Worm (Caenorhabditis elegans) whole organism, young adult: ENCODE measurements around the gene K04A8.19.

ENCODE experiments used
- B0019.2 ChIP-seq: fragments of 200-800 bp; sonication (Bioruptor generic); conservative IDR thresholded peaks from 2 replicates; pipeline ENCODE4 v1.3.6; 2022; ENCODE audit warnings: missing genetic modification reagents, missing genetic modification characterization, missing compliant biosample characterization
- B0035.1 ChIP-seq: sonication (generic microtip); optimal IDR thresholded peaks from 2 replicates; lab custom pipeline; 2016; ENCODE audit warnings: missing genetic modification characterization, mild to moderate bottlenecking, missing compliant biosample characterization, missing genotype, missing genetic modification reagents
- B0336.3 ChIP-seq: fragments of 200-800 bp; sonication (Bioruptor generic); IDR thresholded peaks from 2 replicates; pipeline ENCODE4 v1.3.6; 2022; ENCODE audit warnings: missing genetic modification characterization, missing compliant biosample characterization
- C06A6.2 ChIP-seq: fragments of 200-800 bp; sonication (Bioruptor generic); conservative IDR thresholded peaks from 2 replicates; pipeline ENCODE4 v1.3.6; 2022; ENCODE audit warnings: missing genetic modification characterization, missing compliant biosample characterization
- F33H1.4 ChIP-seq: fragments of 200-800 bp; sonication (Bioruptor generic); IDR thresholded peaks from 2 replicates; pipeline ENCODE4 v1.3.6; 2022; ENCODE audit warnings: missing genetic modification reagents, missing genetic modification characterization, missing compliant biosample characterization
- F37B4.10 ChIP-seq: fragments of 200-800 bp; sonication (Bioruptor generic); IDR thresholded peaks from 2 replicates; pipeline ENCODE4 v1.3.6; 2022; ENCODE audit warnings: missing genetic modification characterization, missing compliant biosample characterization
- F55B11.4 ChIP-seq: sonication (generic microtip); optimal IDR thresholded peaks from 2 replicates; lab custom pipeline; 2016; ENCODE audit warnings: missing compliant biosample characterization, missing genetic modification characterization, borderline replicate concordance; ENCODE audit not compliant: insufficient read depth
- F57A8.1 ChIP-seq: fragments of 200-800 bp; sonication (Bioruptor generic); optimal IDR thresholded peaks from 2 replicates; lab custom pipeline; 2018; ENCODE audit warnings: mild to moderate bottlenecking, missing genetic modification characterization, moderate library complexity, missing compliant biosample characterization
- Y53F4B.3 ChIP-seq: fragments of 200-800 bp; sonication (Bioruptor generic); IDR thresholded peaks from 2 replicates; pipeline ENCODE4 v1.3.6; 2022; ENCODE audit warnings: missing genetic modification reagents, missing genetic modification characterization, missing compliant biosample characterization
- Y67H2A.10 ChIP-seq: fragments of 200-800 bp; sonication (Bioruptor generic); conservative IDR thresholded peaks from 2 replicates; pipeline ENCODE4 v1.3.6; 2022; ENCODE audit warnings: missing genetic modification reagents, missing genetic modification characterization, missing compliant biosample characterization
- Y95B8A.8 ChIP-seq: fragments of 200-800 bp; sonication (Bioruptor generic); IDR thresholded peaks from 2 replicates; pipeline ENCODE4 v1.3.6; 2022; ENCODE audit warnings: missing genetic modification reagents, missing genetic modification characterization, missing compliant biosample characterization
- aptf-2 ChIP-seq: fragments of 200-800 bp; sonication (Bioruptor generic); conservative IDR thresholded peaks from 2 replicates; pipeline ENCODE4 v1.3.6; 2022; ENCODE audit warnings: missing genetic modification reagents, missing genetic modification characterization, missing compliant biosample characterization
- aptf-3 ChIP-seq: fragments of 200-800 bp; sonication (Bioruptor generic); IDR thresholded peaks from 2 replicates; pipeline ENCODE4 v1.3.6; 2022; ENCODE audit warnings: missing genetic modification characterization, missing compliant biosample characterization
- attf-6 ChIP-seq: fragments of 200-800 bp; sonication (Bioruptor generic); IDR thresholded peaks from 2 replicates; pipeline ENCODE4 v1.3.6; 2022; ENCODE audit warnings: missing genetic modification reagents, missing genetic modification characterization, missing compliant biosample characterization
- bed-2 ChIP-seq: fragments of 200-800 bp; sonication (Bioruptor generic); IDR thresholded peaks from 2 replicates; pipeline ENCODE4 v1.3.6; 2022; ENCODE audit warnings: missing genetic modification reagents, missing genetic modification characterization, missing compliant biosample characterization
- cebp-1 ChIP-seq, 2 experiments: fragments of 200-800 bp in 1 of 2; sonication (Bioruptor generic) in 1 of 2; sonication (generic microtip) in 1 of 2; IDR thresholded peaks in 1 of 2; optimal IDR thresholded peaks in 1 of 2; 2 replicates each; pipeline versions ENCODE4 v1.3.6 to Lab custom; 2017 to 2022; ENCODE audit warnings: missing compliant biosample characterization in 2 of 2, missing genetic modification characterization in 2 of 2, mild to moderate bottlenecking in 1 of 2, missing genetic modification reagents in 1 of 2, moderate library complexity in 1 of 2
- ceh-40 ChIP-seq: fragments of 200-800 bp; sonication (Bioruptor generic); IDR thresholded peaks from 2 replicates; pipeline ENCODE4 v1.3.6; 2022; ENCODE audit warnings: missing genetic modification characterization, missing compliant biosample characterization
- die-1 ChIP-seq: sonication (generic microtip); optimal IDR thresholded peaks from 2 replicates; lab custom pipeline; 2016; ENCODE audit warnings: missing genotype, mild to moderate bottlenecking, missing genetic modification characterization, missing compliant biosample characterization
- dox-1 ChIP-seq: fragments of 200-800 bp; sonication (Bioruptor generic); IDR thresholded peaks from 2 replicates; pipeline ENCODE4 v1.3.6; 2022; ENCODE audit warnings: missing genetic modification reagents, missing genetic modification characterization, missing compliant biosample characterization
- dpff-1 ChIP-seq: sonication (generic microtip); optimal IDR thresholded peaks from 2 replicates; lab custom pipeline; 2017; ENCODE audit warnings: mild to moderate bottlenecking, missing genetic modification characterization, missing compliant biosample characterization
- efl-1 ChIP-seq: fragments of 150-350 bp; optimal IDR thresholded peaks from 2 replicates; lab custom pipeline; 2014; ENCODE audit warnings: missing biosample characterization, missing genetic modification reagents, missing genetic modification characterization
- egl-44 ChIP-seq: fragments of 200-800 bp; sonication (Bioruptor generic); IDR thresholded peaks from 2 replicates; pipeline ENCODE4 v1.3.6; 2022; ENCODE audit warnings: missing genetic modification reagents, missing genetic modification characterization, missing compliant biosample characterization
- ets-4 ChIP-seq: fragments of 200-800 bp; sonication (Bioruptor generic); optimal IDR thresholded peaks from 2 replicates; lab custom pipeline; 2018; ENCODE audit warnings: mild to moderate bottlenecking, missing genetic modification characterization, missing compliant biosample characterization
- fkh-3 ChIP-seq: sonication (generic microtip); optimal IDR thresholded peaks from 2 replicates; lab custom pipeline; 2016; ENCODE audit warnings: mild to moderate bottlenecking, missing genetic modification characterization, missing compliant biosample characterization
- him-1 ChIP-seq: sonication (generic microtip); optimal IDR thresholded peaks from 2 replicates; lab custom pipeline; 2016; ENCODE audit warnings: missing genotype, missing genetic modification reagents, missing genetic modification characterization, missing compliant biosample characterization
- hlh-26 ChIP-seq: fragments of 200-800 bp; sonication (Bioruptor generic); conservative IDR thresholded peaks from 2 replicates; pipeline ENCODE4 v1.3.6; 2022; ENCODE audit warnings: missing genetic modification reagents, missing genetic modification characterization, missing compliant biosample characterization
- hmg-20 ChIP-seq: fragments of 200-800 bp; sonication (Bioruptor generic); IDR thresholded peaks from 2 replicates; pipeline ENCODE4 v1.3.6; 2022; ENCODE audit warnings: missing genetic modification reagents, missing genetic modification characterization, missing compliant biosample characterization
- let-607 ChIP-seq, 2 experiments: fragments of 200-800 bp in 1 of 2; sonication (Bioruptor generic) in 1 of 2; sonication (generic microtip) in 1 of 2; optimal IDR thresholded peaks; 2 replicates each; lab custom pipeline; 2016 to 2018; ENCODE audit warnings: mild to moderate bottlenecking in 2 of 2, missing compliant biosample characterization in 2 of 2, missing genetic modification characterization in 2 of 2, moderate library complexity in 2 of 2, missing genotype in 1 of 2
- lin-26 ChIP-seq: fragments of 200-800 bp; sonication (Bioruptor generic); IDR thresholded peaks from 2 replicates; pipeline ENCODE4 v1.3.6; 2022; ENCODE audit warnings: missing genetic modification reagents, missing genetic modification characterization, missing compliant biosample characterization
- lin-54 ChIP-seq: fragments of 200-800 bp; sonication (Bioruptor generic); optimal IDR thresholded peaks from 2 replicates; lab custom pipeline; 2018; ENCODE audit warnings: mild to moderate bottlenecking, missing genetic modification characterization, missing compliant biosample characterization
- lir-1 ChIP-seq: fragments of 200-800 bp; sonication (Bioruptor generic); conservative IDR thresholded peaks from 2 replicates; pipeline ENCODE4 v1.3.6; 2022; ENCODE audit warnings: missing genetic modification reagents, missing genetic modification characterization, missing compliant biosample characterization
- madf-3 ChIP-seq: fragments of 200-800 bp; sonication (Bioruptor generic); IDR thresholded peaks from 2 replicates; pipeline ENCODE4 v1.3.6; 2022; ENCODE audit warnings: missing genetic modification reagents, missing genetic modification characterization, missing compliant biosample characterization
- madf-8 ChIP-seq: fragments of 200-800 bp; sonication (Bioruptor generic); conservative IDR thresholded peaks from 2 replicates; pipeline ENCODE4 v1.3.6; 2022; ENCODE audit warnings: missing genetic modification reagents, missing genetic modification characterization, missing compliant biosample characterization
- mel-28 ChIP-seq: sonication (generic microtip); optimal IDR thresholded peaks from 2 replicates; lab custom pipeline; 2016; ENCODE audit warnings: borderline replicate concordance, mild to moderate bottlenecking, missing genetic modification characterization, missing compliant biosample characterization
- mxl-1 ChIP-seq: sonication (generic microtip); optimal IDR thresholded peaks from 2 replicates; lab custom pipeline; 2016; ENCODE audit warnings: missing genetic modification characterization, missing compliant biosample characterization
- nfya-1 ChIP-seq: sonication (generic microtip); optimal IDR thresholded peaks from 2 replicates; lab custom pipeline; 2017; ENCODE audit warnings: antibody characterized with exemption, missing compliant biosample characterization, missing genetic modification characterization, borderline replicate concordance; ENCODE audit not compliant: insufficient read depth
- nfya-2 ChIP-seq: fragments of 200-800 bp; sonication (Bioruptor generic); IDR thresholded peaks from 2 replicates; pipeline ENCODE4 v1.3.6; 2022; ENCODE audit warnings: missing genetic modification reagents, missing genetic modification characterization, missing compliant biosample characterization
- nhr-27 ChIP-seq: fragments of 200-800 bp; sonication (Bioruptor generic); optimal IDR thresholded peaks from 2 replicates; lab custom pipeline; 2018; ENCODE audit warnings: mild to moderate bottlenecking, missing genetic modification characterization, moderate library complexity, missing compliant biosample characterization
- rec-8 ChIP-seq, 2 experiments: sonication (generic microtip); optimal IDR thresholded peaks; 2 replicates each; lab custom pipeline; 2016; ENCODE audit warnings: mild to moderate bottlenecking in 2 of 2, missing genetic modification characterization in 2 of 2, missing genetic modification reagents in 2 of 2, missing genotype in 2 of 2, missing biosample characterization in 1 of 2, missing compliant biosample characterization in 1 of 2, moderate library complexity in 1 of 2
- rpc-1 ChIP-seq, 2 experiments: fragments of 150-350 bp in 1 of 2; sonication (generic microtip) in 1 of 2; optimal IDR thresholded peaks; 2 replicates each; lab custom pipeline; 2014 to 2018; ENCODE audit warnings: missing biosample characterization in 1 of 2, missing genetic modification characterization in 1 of 2, missing genetic modification reagents in 1 of 2, missing genotype in 1 of 2
- sea-2 ChIP-seq: fragments of 200-800 bp; sonication (Bioruptor generic); IDR thresholded peaks from 2 replicates; pipeline ENCODE4 v1.3.6; 2022; ENCODE audit warnings: missing genetic modification characterization, missing compliant biosample characterization
- snpc-1.3 ChIP-seq: sonication (generic microtip); optimal IDR thresholded peaks from 2 replicates; lab custom pipeline; 2017; ENCODE audit warnings: missing genetic modification characterization, mild to moderate bottlenecking, missing compliant biosample characterization, antibody characterized with exemption, moderate library complexity, missing genotype, missing genetic modification reagents; ENCODE audit not compliant: insufficient read depth
- tbx-9 ChIP-seq: sonication (generic microtip); optimal IDR thresholded peaks from 2 replicates; lab custom pipeline; 2016; ENCODE audit warnings: borderline replicate concordance, missing genetic modification characterization, inconsistent platforms, missing compliant biosample characterization
- unc-62 ChIP-seq: fragments of 150-350 bp; optimal IDR thresholded peaks from 2 replicates; lab custom pipeline; 2014; ENCODE audit warnings: missing biosample characterization, missing genetic modification reagents, missing genetic modification characterization
- zfh-2 ChIP-seq: fragments of 200-800 bp; sonication (Bioruptor generic); conservative IDR thresholded peaks from 2 replicates; pipeline ENCODE4 v1.3.6; 2022; ENCODE audit warnings: missing genetic modification reagents, missing genetic modification characterization, missing compliant biosample characterization
- ztf-26 ChIP-seq: sonication (generic microtip); optimal IDR thresholded peaks from 2 replicates; lab custom pipeline; 2017; ENCODE audit warnings: missing genetic modification characterization, missing compliant biosample characterization
- ztf-28 ChIP-seq: fragments of 200-800 bp; sonication (Bioruptor generic); IDR thresholded peaks from 2 replicates; pipeline ENCODE4 v1.3.6; 2022; ENCODE audit warnings: missing genetic modification reagents, missing genetic modification characterization, missing compliant biosample characterization

Gene K04A8.19

ce11 chrV:6559585-6559984, 5.4 kb upstream of the K04A8.19 start (continued):
- TF ChIP-seq F37B4.10 (0 out of 2 replicates have a peak, but pooled peaks have one; percentile 69), nfya-1 (tag; lab: Kevin White, UChicago) (no peak), Y95B8A.8 (0 out of 2 replicates have a peak, but pooled peaks have one; percentile 37), B0336.3 (GFP tag; lab: Robert Waterston, UW) (no peak), bed-2 (GFP tag; lab: Robert Waterston, UW) (no peak), lin-54 (GFP tag; lab: Kevin White, UChicago) (no peak), mel-28 (tag; lab: Kevin White, UChicago) (no peak), fkh-3 (peak; percentile 70), F55B11.4 (no peak), sea-2 (GFP tag; lab: Robert Waterston, UW) (no peak), mxl-1 (tag; lab: Kevin White, UChicago) (peak; percentile 52), B0035.1 (tag; lab: Kevin White, UChicago) (peak; percentile 31), aptf-3 (no peak; the same call in 1 of the 2 replicates), nfya-2 (GFP tag; lab: Robert Waterston, UW) (no peak), C06A6.2 (GFP tag; lab: Robert Waterston, UW) (no peak), madf-8 (GFP tag; lab: Robert Waterston, UW) (peak; percentile 45), let-607 (tag; optimal IDR thresholded peaks at IDR 0.05; lab: Kevin White, UChicago) (peak; percentile 10 to 16), zfh-2 (GFP tag; lab: Robert Waterston, UW) (no peak), aptf-2 (GFP tag; lab: Robert Waterston, UW) (no peak), F33H1.4 (GFP tag; lab: Robert Waterston, UW) (peak; percentile 43; the same call in 1 of the 2 replicates), him-1 (peak; percentile 71), Y67H2A.10 (0 out of 2 replicates have a peak, but pooled peaks have one; percentile 19), hlh-26 (GFP tag; lab: Robert Waterston, UW) (no peak), hmg-20 (no peak), madf-3 (GFP tag; lab: Robert Waterston, UW) (no peak), lir-1 (GFP tag; lab: Robert Waterston, UW) (no peak), rpc-1 (optimal IDR thresholded peaks at IDR 0.05; lab: Kevin White, UChicago) (peak; percentile 86), rpc-1 (tag; optimal IDR thresholded peaks at IDR 0.05; lab: Kevin White, UChicago) (peak; percentile 92), unc-62 (GFP tag; lab: Kevin White, UChicago) (no peak), snpc-1.3 (tag; lab: Kevin White, UChicago) (peak; percentile 73), die-1 (tag; lab: Kevin White, UChicago) (peak; percentile 89), rec-8 (tag; optimal IDR thresholded peaks at IDR 0.05; lab: Kevin White, UChicago) (peak; percentile 69 to 81), ceh-40 (GFP tag; lab: Robert Waterston, UW) (no peak), nhr-27 (tag; lab: Kevin White, UChicago) (no peak), ets-4 (GFP tag; lab: Kevin White, UChicago) (peak; percentile 60), B0019.2 (peak; percentile 25; the same call in 1 of the 2 replicates), ztf-28 (GFP tag; lab: Robert Waterston, UW) (no peak), attf-6 (GFP tag; lab: Robert Waterston, UW) (no peak), Y53F4B.3 (GFP tag; lab: Robert Waterston, UW) (no peak), F57A8.1 (GFP tag; lab: Kevin White, UChicago) (peak; percentile 66), ztf-26 (peak; percentile 24), cebp-1 (GFP tag; IDR thresholded peaks at IDR 0.05; lab: Robert Waterston, UW) (0 out of 2 replicates have a peak, but pooled peaks have one; percentile 45), cebp-1 (tag; optimal IDR thresholded peaks at IDR 0.05; lab: Kevin White, UChicago) (no peak), dox-1 (GFP tag; lab: Robert Waterston, UW) (no peak), efl-1 (no peak), dpff-1 (tag; lab: Kevin White, UChicago) (no peak), tbx-9 (tag; lab: Kevin White, UChicago) (no peak), egl-44 (GFP tag; lab: Robert Waterston, UW) (peak; percentile 85), lin-26 (GFP tag; lab: Robert Waterston, UW) (peak; percentile 94)
